Worm (Caenorhabditis elegans): ENCODE data around the gene twk-26.

- TF ChIP-seq him-1 (tag; optimal IDR thresholded peaks at IDR 0.05) (no peak), dao-5 (tag; optimal IDR thresholded peaks at IDR 0.05) (no peak), W03F9.2 (tag; optimal IDR thresholded peaks at IDR 0.05) (no peak)
These were observed 5.9 kb downstream of the twk-26 start for ce11 chrX:3048696-3049095.
